Worm (Caenorhabditis elegans) whole organism, late embryonic: ENCODE measurements around the gene sre-34.
A peak's percentile ranks its signal among the peaks of the same experiment; 100 is the strongest.

Experiments used
- C08G9.2 ChIP-seq: sonication (generic microtip); optimal IDR thresholded peaks from 2 replicates; lab custom pipeline; 2016; ENCODE audit warnings: mild to moderate bottlenecking, missing genetic modification characterization, moderate library complexity, missing compliant biosample characterization
- C38D4.7 ChIP-seq: fragments of 200-800 bp; sonication (Bioruptor generic); optimal IDR thresholded peaks from 2 replicates; lab custom pipeline; 2018; ENCODE audit warnings: mild to moderate bottlenecking, missing genetic modification characterization, moderate library complexity, missing compliant biosample characterization
- F13H6.1 ChIP-seq: sonication (generic microtip); optimal IDR thresholded peaks from 2 replicates; lab custom pipeline; 2016; ENCODE audit warnings: missing genetic modification characterization, missing compliant biosample characterization
- K02D7.2 ChIP-seq: sonication (generic microtip); optimal IDR thresholded peaks from 2 replicates; lab custom pipeline; 2017; ENCODE audit warnings: mild to moderate bottlenecking, missing genetic modification characterization, missing compliant biosample characterization
- T23F11.4 ChIP-seq: fragments of 200-800 bp; sonication (Bioruptor generic); optimal IDR thresholded peaks from 2 replicates; lab custom pipeline; 2018; ENCODE audit warnings: mild to moderate bottlenecking, missing genetic modification characterization, missing compliant biosample characterization
- Y22D7AL.16 ChIP-seq: sonication (generic microtip); optimal IDR thresholded peaks from 2 replicates; lab custom pipeline; 2016; ENCODE audit warnings: missing genetic modification characterization, missing compliant biosample characterization
- ceh-14 ChIP-seq: sonication (generic microtip); optimal IDR thresholded peaks from 2 replicates; lab custom pipeline; 2016; ENCODE audit warnings: missing genotype, missing genetic modification characterization, missing compliant biosample characterization
- ceh-18 ChIP-seq: sonication (generic microtip); optimal IDR thresholded peaks from 2 replicates; lab custom pipeline; 2016; ENCODE audit warnings: missing genetic modification characterization, missing compliant biosample characterization
- ceh-2 ChIP-seq: sonication (generic microtip); optimal IDR thresholded peaks from 2 replicates; lab custom pipeline; 2016; ENCODE audit warnings: missing genotype, missing genetic modification characterization, missing compliant biosample characterization
- ceh-24 ChIP-seq: sonication (generic microtip); optimal IDR thresholded peaks from 2 replicates; lab custom pipeline; 2016; ENCODE audit warnings: mild to moderate bottlenecking, missing genetic modification characterization, missing compliant biosample characterization
- ceh-30 ChIP-seq: fragments of 150-350 bp; optimal IDR thresholded peaks from 2 replicates; lab custom pipeline; 2014; ENCODE audit warnings: missing biosample characterization, missing genetic modification characterization
- ceh-6 ChIP-seq: fragments of 200-800 bp; sonication (Bioruptor generic); optimal IDR thresholded peaks from 2 replicates; lab custom pipeline; 2018; ENCODE audit warnings: mild to moderate bottlenecking, missing genetic modification characterization, missing compliant biosample characterization
- che-1 ChIP-seq: sonication (generic microtip); optimal IDR thresholded peaks from 2 replicates; lab custom pipeline; 2016; ENCODE audit warnings: mild to moderate bottlenecking, missing genetic modification characterization, missing compliant biosample characterization
- dmd-4 ChIP-seq: sonication (generic microtip); optimal IDR thresholded peaks from 2 replicates; lab custom pipeline; 2016; ENCODE audit warnings: borderline replicate concordance, missing genetic modification characterization, missing compliant biosample characterization
- elt-2 ChIP-seq: sonication (generic microtip); optimal IDR thresholded peaks from 2 replicates; lab custom pipeline; 2016; ENCODE audit warnings: missing genetic modification reagents, missing genetic modification characterization, missing compliant biosample characterization
- ets-4 ChIP-seq: sonication (generic microtip); optimal IDR thresholded peaks from 2 replicates; lab custom pipeline; 2016; ENCODE audit warnings: missing genetic modification characterization, missing compliant biosample characterization
- fax-1 ChIP-seq: sonication (generic microtip); optimal IDR thresholded peaks from 2 replicates; lab custom pipeline; 2016; ENCODE audit warnings: missing genotype, missing genetic modification characterization, missing compliant biosample characterization
- fkh-10 ChIP-seq: fragments of 150-350 bp; optimal IDR thresholded peaks from 2 replicates; lab custom pipeline; 2014; ENCODE audit warnings: missing biosample characterization, missing genetic modification reagents, missing genetic modification characterization
- gmeb-2 ChIP-seq: sonication (generic microtip); optimal IDR thresholded peaks from 2 replicates; lab custom pipeline; 2016; ENCODE audit warnings: missing genetic modification characterization, inconsistent platforms, missing compliant biosample characterization
- hlh-8 ChIP-seq: sonication (generic microtip); optimal IDR thresholded peaks from 2 replicates; lab custom pipeline; 2016; ENCODE audit warnings: missing genotype, missing genetic modification characterization, missing compliant biosample characterization
- madf-2 ChIP-seq: sonication (generic microtip); optimal IDR thresholded peaks from 2 replicates; lab custom pipeline; 2017; ENCODE audit warnings: missing genetic modification characterization, missing compliant biosample characterization
- mec-3 ChIP-seq: sonication (generic microtip); optimal IDR thresholded peaks from 2 replicates; lab custom pipeline; 2016; ENCODE audit warnings: borderline replicate concordance, missing genetic modification characterization, missing compliant biosample characterization
- npax-4 ChIP-seq: sonication (generic microtip); optimal IDR thresholded peaks from 2 replicates; lab custom pipeline; 2016; ENCODE audit warnings: missing genetic modification characterization, missing compliant biosample characterization
- pag-3 ChIP-seq: sonication (generic microtip); optimal IDR thresholded peaks from 2 replicates; lab custom pipeline; 2016; ENCODE audit warnings: missing compliant biosample characterization, missing genetic modification characterization, borderline replicate concordance
- pat-9 ChIP-seq: fragments of 200-800 bp; sonication (Bioruptor generic); optimal IDR thresholded peaks from 2 replicates; lab custom pipeline; 2018; ENCODE audit warnings: mild to moderate bottlenecking, missing genetic modification characterization, moderate library complexity, missing compliant biosample characterization
- pax-1 ChIP-seq: fragments of 150-350 bp; optimal IDR thresholded peaks from 2 replicates; lab custom pipeline; 2014; ENCODE audit warnings: missing biosample characterization, missing genetic modification characterization
- ref-2 ChIP-seq: sonication (generic microtip); optimal IDR thresholded peaks from 2 replicates; lab custom pipeline; 2016; ENCODE audit warnings: missing genetic modification characterization, missing compliant biosample characterization
- rnt-1 ChIP-seq: sonication (generic microtip); optimal IDR thresholded peaks from 2 replicates; lab custom pipeline; 2016; ENCODE audit warnings: missing genetic modification characterization, missing compliant biosample characterization
- sox-2 ChIP-seq: fragments of 200-800 bp; sonication (Bioruptor generic); IDR thresholded peaks from 2 replicates; pipeline ENCODE4 v1.3.6; 2022; ENCODE audit warnings: missing genetic modification reagents, missing genetic modification characterization, missing compliant biosample characterization
- sox-4 ChIP-seq: sonication (generic microtip); optimal IDR thresholded peaks from 2 replicates; lab custom pipeline; 2017; ENCODE audit warnings: mild to moderate bottlenecking, missing genetic modification characterization, inconsistent platforms, missing compliant biosample characterization
- tbx-2 ChIP-seq: sonication (generic microtip); optimal IDR thresholded peaks from 2 replicates; lab custom pipeline; 2016; ENCODE audit warnings: missing genetic modification characterization, missing compliant biosample characterization
- ttx-3 ChIP-seq: sonication (generic microtip); optimal IDR thresholded peaks from 2 replicates; lab custom pipeline; 2016; ENCODE audit warnings: missing genetic modification reagents, missing genetic modification characterization, missing compliant biosample characterization
- unc-42 ChIP-seq: sonication (generic microtip); optimal IDR thresholded peaks from 2 replicates; lab custom pipeline; 2016; ENCODE audit warnings: missing genotype, missing genetic modification characterization, missing compliant biosample characterization
- unc-55 ChIP-seq: sonication (generic microtip); optimal IDR thresholded peaks from 2 replicates; lab custom pipeline; 2017; ENCODE audit warnings: missing biosample characterization, missing genetic modification reagents, missing genetic modification characterization
- zip-5 ChIP-seq: sonication (generic microtip); optimal IDR thresholded peaks from 2 replicates; lab custom pipeline; 2016; ENCODE audit warnings: missing genetic modification characterization, missing compliant biosample characterization
- ztf-16 ChIP-seq: sonication (generic microtip); optimal IDR thresholded peaks from 2 replicates; lab custom pipeline; 2017; ENCODE audit warnings: missing genetic modification characterization, missing compliant biosample characterization

sre-34 gene

DNA sequence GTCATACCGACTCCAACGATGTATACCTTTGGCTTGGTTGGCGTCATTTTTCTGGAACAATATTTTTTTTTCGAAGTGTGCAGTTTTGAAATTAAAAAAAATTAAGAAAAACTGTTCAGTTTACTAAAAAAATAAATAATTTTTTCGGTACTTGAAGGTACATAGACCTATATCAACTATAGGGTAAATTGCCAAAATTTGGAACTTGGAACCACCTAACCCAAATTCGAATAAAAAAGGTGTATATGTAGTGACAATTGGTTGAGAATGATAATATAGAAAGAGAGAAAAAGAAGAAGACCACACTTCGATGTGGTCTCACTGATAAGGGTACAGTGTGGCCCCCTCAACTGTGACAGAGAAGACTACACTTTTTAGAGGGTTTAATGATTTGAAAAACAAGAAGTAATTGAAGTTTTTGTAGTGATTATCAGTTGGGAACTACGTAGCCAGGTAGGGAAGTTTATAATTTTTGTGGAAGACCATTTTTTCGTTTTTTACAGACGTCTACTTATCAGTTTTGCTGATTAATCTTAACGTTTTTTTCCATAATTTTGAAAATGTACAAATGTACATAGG lies 24.2 kb upstream of the sre-34 start, which contains the start of gene daf-22:
daf-22 (minus strand) TSS at position 51 of the 579 bp plus-strand sequence.
- no peak for TF ChIP-seq ceh-24 (tag; lab: Kevin White, UChicago)
- peak; percentile 76 for TF ChIP-seq elt-2 (tag; lab: Kevin White, UChicago)
- no peak for TF ChIP-seq dmd-4 (tag; lab: Kevin White, UChicago)
- TF ChIP-seq, all 69 proteins: peak for 1

DNA sequence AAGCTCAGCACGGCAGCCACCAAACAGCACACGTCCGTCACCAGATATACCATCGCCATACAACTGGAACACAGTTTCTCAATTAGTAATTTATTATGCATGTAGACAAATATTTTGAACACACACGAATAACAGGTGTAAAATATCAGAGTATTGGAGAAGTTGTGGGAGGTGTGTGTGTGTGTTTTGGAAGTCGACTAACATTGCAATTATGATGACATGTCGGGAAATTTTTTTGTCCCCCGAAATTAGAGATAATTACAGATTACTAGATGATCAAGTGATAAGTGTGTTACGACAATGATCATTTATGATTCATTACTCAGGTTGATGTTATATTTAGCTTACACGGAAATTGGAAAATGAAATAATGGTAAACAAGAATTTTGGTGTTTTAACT lies 20.2 kb upstream of the sre-34 start, which contains the start of gene Y57A10C.8:
Y57A10C.8 (minus strand) TSS at position 101 of the 400 bp plus-strand sequence.
- no peak for TF ChIP-seq ttx-3 (tag; lab: Kevin White, UChicago)
- TF ChIP-seq ceh-24 (tag; lab: Kevin White, UChicago), result no peak
- no peak for TF ChIP-seq ceh-14 (tag; lab: Kevin White, UChicago)
- TF ChIP-seq pat-9 (tag; lab: Kevin White, UChicago), result no peak
- no peak for TF ChIP-seq ceh-6 (GFP tag; lab: Kevin White, UChicago)
- no peak for TF ChIP-seq dmd-4 (tag; lab: Kevin White, UChicago)
- no peak for TF ChIP-seq fax-1 (tag; lab: Kevin White, UChicago)
- no peak for TF ChIP-seq hlh-8 (tag; lab: Kevin White, UChicago)
- no peak for TF ChIP-seq unc-55 (GFP tag; lab: Kevin White, UChicago)
- no peak for TF ChIP-seq C38D4.7
- no peak for TF ChIP-seq gmeb-2 (tag; lab: Kevin White, UChicago)
- TF ChIP-seq npax-4, result no peak
- TF ChIP-seq C08G9.2 (tag; lab: Kevin White, UChicago), result no peak
- TF ChIP-seq K02D7.2 (tag; lab: Kevin White, UChicago), result no peak
- TF ChIP-seq unc-42 (tag; lab: Kevin White, UChicago), result no peak
- TF ChIP-seq ceh-30, result no peak
- no peak for TF ChIP-seq pag-3 (tag; lab: Kevin White, UChicago)
- no peak for TF ChIP-seq ceh-2
- no peak for TF ChIP-seq ref-2 (tag; lab: Kevin White, UChicago)

DNA sequence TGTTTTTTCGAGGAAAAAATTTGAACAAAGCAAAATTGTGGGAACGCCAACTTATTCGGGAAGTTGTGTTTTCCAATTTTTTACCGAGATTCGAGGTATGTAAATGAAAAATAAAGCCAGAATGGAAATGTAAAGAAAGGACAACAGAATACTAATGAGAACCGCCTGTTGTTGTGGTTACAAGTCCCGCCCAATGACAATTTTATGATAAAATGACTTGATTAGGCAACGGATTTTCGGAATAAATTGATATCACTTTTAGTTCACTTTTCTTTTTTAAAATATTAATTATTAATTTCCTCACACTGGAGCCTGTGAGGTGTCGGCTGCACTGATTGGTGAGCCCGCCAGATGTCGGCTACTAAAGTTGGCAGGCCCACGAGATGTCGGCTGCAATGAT lies 17.6 kb upstream of the sre-34 start, which contains the start of gene dct-12:
dct-12 (minus strand) TSS at position 101 of the 400 bp plus-strand sequence.
- TF ChIP-seq tbx-2, result no peak
- TF ChIP-seq ets-4 (tag; lab: Kevin White, UChicago), result no peak
- TF ChIP-seq sox-4 (tag; lab: Kevin White, UChicago), result no peak
- TF ChIP-seq mec-3, result no peak
- TF ChIP-seq pax-1 (tag; lab: Kevin White, UChicago), result no peak
- no peak for TF ChIP-seq elt-2 (tag; lab: Kevin White, UChicago)
- TF ChIP-seq Y22D7AL.16 (tag; lab: Kevin White, UChicago), result no peak
- TF ChIP-seq zip-5 (tag; lab: Kevin White, UChicago), result no peak
- TF ChIP-seq madf-2 (tag; lab: Kevin White, UChicago), result no peak
- no peak for TF ChIP-seq che-1 (tag; lab: Kevin White, UChicago)
- no peak for TF ChIP-seq sox-2 (GFP tag; lab: Robert Waterston, UW)
- TF ChIP-seq C08G9.2 (tag; lab: Kevin White, UChicago), result no peak
- TF ChIP-seq T23F11.4 (GFP tag; lab: Kevin White, UChicago), result no peak
- TF ChIP-seq fkh-10 (GFP tag; lab: Kevin White, UChicago), result no peak
- TF ChIP-seq ceh-30, result no peak
- no peak for TF ChIP-seq unc-55 (GFP tag; lab: Kevin White, UChicago)
- no peak for TF ChIP-seq ztf-16 (tag; lab: Kevin White, UChicago)
- TF ChIP-seq rnt-1, result no peak
- TF ChIP-seq ceh-18, result no peak
- no peak for TF ChIP-seq F13H6.1 (tag; lab: Kevin White, UChicago)
